Fruit fly (Drosophila melanogaster): Measurements from ENCODE around the gene Asciz.

The Asciz gene

DNA sequence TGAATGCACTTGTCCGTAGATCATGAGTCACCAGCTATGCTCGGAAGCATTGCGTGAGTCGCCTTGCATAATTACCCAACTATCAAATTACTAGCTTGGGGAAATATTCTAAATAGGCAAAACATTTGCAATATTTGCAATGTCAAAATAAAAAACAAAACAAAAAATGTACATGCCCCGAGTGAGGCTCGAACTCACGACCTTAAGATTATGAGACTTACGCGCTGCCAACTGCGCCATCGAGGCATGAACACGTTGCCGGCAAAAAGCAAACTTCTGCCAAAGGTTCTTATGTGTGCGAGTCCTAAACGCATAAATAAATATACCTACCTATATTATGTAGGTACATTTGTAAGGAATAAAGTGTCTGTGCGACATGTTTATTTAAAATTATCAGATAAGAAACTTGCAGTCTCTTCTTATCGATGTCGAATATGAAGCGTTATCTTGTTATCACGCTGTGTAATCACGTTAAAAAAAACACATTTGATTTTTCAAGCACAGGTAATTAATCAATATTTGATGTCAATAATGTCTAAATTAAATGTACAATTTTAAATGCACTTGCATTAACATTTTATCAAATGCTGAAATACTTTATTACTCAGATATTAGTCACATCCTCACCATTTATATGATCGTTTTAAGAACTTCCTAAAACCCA lies 44.1 kb downstream of the Asciz start:
- TF ChIP-seq Rfx (GFP tag; IDR thresholded peaks at IDR 0.05) (no peak), Scr (GFP tag; IDR thresholded peaks at IDR 0.05; ENCODE audit: partially characterized antibody) (peak; percentile 53; the same call in 1 of the 2 replicates), Bdp1 (GFP tag; optimal IDR thresholded peaks at IDR 0.05) (peak; percentile 97), trem (tag; optimal IDR thresholded peaks at IDR 0.05) (no peak), CG3995 (GFP tag; optimal IDR thresholded peaks at IDR 0.05) (no peak), chinmo (GFP tag; IDR thresholded peaks at IDR 0.05; ENCODE audit: partially characterized antibody) (peak; percentile 57; the same call in 1 of the 4 replicates), CG16813 (GFP tag; IDR thresholded peaks at IDR 0.05; ENCODE audit: partially characterized antibody) (peak; percentile 50; the same call in 2 of the 3 replicates), NC2α (GFP tag; optimal IDR thresholded peaks at IDR 0.05) (no peak), bbx (GFP tag; IDR thresholded peaks at IDR 0.05; ENCODE audit: partially characterized antibody) (peak; percentile 48), Bgb (GFP tag; IDR thresholded peaks at IDR 0.05; ENCODE audit: partially characterized antibody) (peak; percentile 72), Pdp1 (GFP tag; optimal IDR thresholded peaks at IDR 0.05) (peak in 1 of 2 experiments; percentile 41), Dll (GFP tag; IDR thresholded peaks at IDR 0.05; ENCODE audit: partially characterized antibody) (0 out of 4 replicates have a peak, but pooled peaks have one; percentile 32), dpn (GFP tag; optimal IDR thresholded peaks at IDR 0.05) (no peak), Opbp (GFP tag; IDR thresholded peaks at IDR 0.05; ENCODE audit: partially characterized antibody) (peak; percentile 58; the same call in 2 of the 3 replicates), inv (GFP tag; IDR thresholded peaks at IDR 0.05; ENCODE audit: partially characterized antibody) (peak; percentile 10; the same call in 1 of the 2 replicates), CG7963 (GFP tag; IDR thresholded peaks at IDR 0.05; ENCODE audit: partially characterized antibody) (0 out of 3 replicates have a peak, but pooled peaks have one; percentile 35), esg (GFP tag; conservative IDR thresholded peaks at IDR 0.05) (no peak), CG15696 (tag; optimal IDR thresholded peaks at IDR 0.05) (peak; percentile 1), Abd-B (GFP tag; optimal IDR thresholded peaks at IDR 0.05) (no peak), tna (GFP tag; IDR thresholded peaks at IDR 0.05; ENCODE audit: partially characterized antibody) (0 out of 2 replicates have a peak, but pooled peaks have one; percentile 63), GATAe (GFP tag; conservative IDR thresholded peaks at IDR 0.05) (no peak), amos (GFP tag; IDR thresholded peaks at IDR 0.05; ENCODE audit: partially characterized antibody) (peak; percentile 66; the same call in 1 of the 2 replicates), E2f2 (GFP tag; IDR thresholded peaks at IDR 0.05) (no peak), CG6791 (GFP tag; IDR thresholded peaks at IDR 0.05; ENCODE audit: partially characterized antibody) (peak; percentile 71), sens (GFP tag) (peak; percentile 43), org-1 (GFP tag; optimal IDR thresholded peaks at IDR 0.05) (no peak), exex (tag; optimal IDR thresholded peaks at IDR 0.05) (peak; percentile 34), HLH4C (GFP tag; IDR thresholded peaks at IDR 0.05; ENCODE audit: partially characterized antibody) (peak; percentile 24; the same call in 1 of the 3 replicates), jumu (GFP tag; optimal IDR thresholded peaks at IDR 0.05) (no peak), nerfin-2 (GFP tag; IDR thresholded peaks at IDR 0.05; ENCODE audit: partially characterized antibody) (peak; percentile 32; the same call in 1 of the 2 replicates), grau (tag; optimal IDR thresholded peaks at IDR 0.05) (no peak), gcm2 (GFP tag; optimal IDR thresholded peaks at IDR 0.05) (no peak)

- TF ChIP-seq cad (GFP tag; optimal IDR thresholded peaks at IDR 0.05) (no peak), tll (GFP tag; optimal IDR thresholded peaks at IDR 0.05) (no peak)
Observed at dm6 chr3L:3114367-3114766, 51.7 kb downstream of the Asciz start, which contains the start of gene CG45067. CG45067 (minus strand) TSS chr3L:3114467.
